Worm (Caenorhabditis elegans) whole organism, midembryonic: ENCODE results near the gene C28H8.8.

ENCODE experiments used
- cog-1 ChIP-seq: sonication (generic microtip); optimal IDR thresholded peaks from 2 replicates; lab custom pipeline; 2016; ENCODE audit warnings: missing genetic modification characterization, missing compliant biosample characterization
- flt-1 ChIP-seq: fragments of 200-800 bp; sonication (Bioruptor generic); IDR thresholded peaks from 2 replicates; pipeline ENCODE4 v1.3.6; 2022; ENCODE audit warnings: missing genetic modification characterization, missing compliant biosample characterization
- med-1 ChIP-seq: sonication (generic microtip); optimal IDR thresholded peaks from 2 replicates; lab custom pipeline; 2017; ENCODE audit warnings: missing genetic modification characterization, mild to moderate bottlenecking, missing compliant biosample characterization, antibody characterized with exemption, missing genetic modification reagents; ENCODE audit not compliant: insufficient read depth
- tab-1 ChIP-seq: fragments of 200-800 bp; sonication (Bioruptor generic); IDR thresholded peaks from 2 replicates; pipeline ENCODE4 v1.3.6; 2022; ENCODE audit warnings: missing genetic modification characterization, missing compliant biosample characterization

DNA sequence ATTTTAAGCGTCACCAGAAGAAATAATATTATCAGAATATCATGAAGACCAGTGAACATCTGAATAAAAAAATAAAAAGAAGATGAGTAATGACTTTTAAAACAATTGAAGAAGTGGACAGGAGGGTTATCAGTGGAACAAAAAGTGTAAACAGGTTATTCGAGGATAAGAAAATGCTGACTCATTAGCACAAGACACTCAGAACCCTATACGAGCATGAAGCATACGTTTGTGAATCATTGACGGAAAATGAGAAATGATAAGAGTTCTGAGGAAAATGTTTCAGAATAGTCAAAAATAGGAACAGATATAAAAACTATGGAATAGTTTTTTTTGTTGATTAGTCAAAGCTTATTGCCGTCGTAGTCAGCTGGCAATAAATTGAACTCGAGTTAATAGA is 44.3 kb upstream of the C28H8.8 start, which contains the start of gene zmp-1:
- TF ChIP-seq flt-1 (GFP tag; lab: Robert Waterston, UW), result no peak
- no peak for TF ChIP-seq cog-1 (tag; lab: Kevin White, UChicago)
- no peak for TF ChIP-seq med-1 (GFP tag; lab: Kevin White, UChicago)
- no peak for TF ChIP-seq tab-1
